Fruit fly (Drosophila melanogaster) Kc167 (cell line): Measurements from ENCODE around the gene nAChRalpha7.

Source experiments
- Myc ChIP-seq: fragments of >200 bp; optimal IDR thresholded peaks from 2 replicates; lab custom pipeline; 2017; ENCODE audit warnings: missing external identifiers
- Sin3A ChIP-seq: fragments of >200 bp; optimal IDR thresholded peaks from 2 replicates; lab custom pipeline; 2018; ENCODE audit warnings: missing external identifiers
- h ChIP-seq: fragments of >200 bp; optimal IDR thresholded peaks from 3 replicates; lab custom pipeline; 2018; ENCODE audit warnings: missing external identifiers
- insv ChIP-seq: fragments of >200 bp; optimal IDR thresholded peaks from 3 replicates; lab custom pipeline; 2018; ENCODE audit warnings: missing external identifiers
- psq ChIP-seq: fragments of >200 bp; optimal IDR thresholded peaks from 2 replicates; lab custom pipeline; 2017; ENCODE audit warnings: missing external identifiers
- ttk ChIP-seq: sonication (Bioruptor generic); optimal IDR thresholded peaks from 2 replicates; lab custom pipeline; 2017; ENCODE audit warnings: missing external identifiers

The nAChRalpha7 gene

dm6 chrX:19299367-19299766 is 48.9 kb downstream of the nAChRalpha7 start:
- TF ChIP-seq psq (no peak), Sin3A (lab: Kevin White, UChicago) (no peak), ttk (no peak), insv (lab: Kevin White, UChicago) (no peak)

DNA sequence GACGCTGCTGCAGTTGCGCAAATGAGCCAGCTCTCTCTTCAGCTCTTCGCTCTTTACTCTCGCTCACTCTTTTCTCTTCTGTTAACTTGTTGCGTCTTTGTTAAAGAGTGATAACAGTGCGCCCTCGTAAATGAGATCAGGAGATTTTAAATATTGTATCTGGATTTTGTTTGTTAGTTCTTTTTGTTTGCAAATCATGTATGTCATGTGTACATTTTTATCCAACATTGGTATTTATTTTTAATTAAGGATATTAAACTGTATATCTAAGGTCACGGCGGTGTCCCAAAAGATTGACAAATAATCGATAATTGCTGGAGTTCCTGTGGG is 49.5 kb downstream of the nAChRalpha7 start:
- TF ChIP-seq h (lab: Kevin White, UChicago) (no peak), psq (no peak), Sin3A (lab: Kevin White, UChicago) (no peak), ttk (no peak), insv (lab: Kevin White, UChicago) (no peak), Myc (lab: Kevin White, UChicago) (no peak)

- TF ChIP-seq insv (lab: Kevin White, UChicago) (no peak), psq (no peak), Myc (lab: Kevin White, UChicago) (no peak), h (lab: Kevin White, UChicago) (no peak), ttk (no peak), Sin3A (lab: Kevin White, UChicago) (no peak)
These were observed 50.1 kb downstream of the nAChRalpha7 start, which contains the start of gene CG8034 for dm6 chrX:19297899-19298784. Gene CG8034 (minus strand): TSS chrX:19298162.

DNA sequence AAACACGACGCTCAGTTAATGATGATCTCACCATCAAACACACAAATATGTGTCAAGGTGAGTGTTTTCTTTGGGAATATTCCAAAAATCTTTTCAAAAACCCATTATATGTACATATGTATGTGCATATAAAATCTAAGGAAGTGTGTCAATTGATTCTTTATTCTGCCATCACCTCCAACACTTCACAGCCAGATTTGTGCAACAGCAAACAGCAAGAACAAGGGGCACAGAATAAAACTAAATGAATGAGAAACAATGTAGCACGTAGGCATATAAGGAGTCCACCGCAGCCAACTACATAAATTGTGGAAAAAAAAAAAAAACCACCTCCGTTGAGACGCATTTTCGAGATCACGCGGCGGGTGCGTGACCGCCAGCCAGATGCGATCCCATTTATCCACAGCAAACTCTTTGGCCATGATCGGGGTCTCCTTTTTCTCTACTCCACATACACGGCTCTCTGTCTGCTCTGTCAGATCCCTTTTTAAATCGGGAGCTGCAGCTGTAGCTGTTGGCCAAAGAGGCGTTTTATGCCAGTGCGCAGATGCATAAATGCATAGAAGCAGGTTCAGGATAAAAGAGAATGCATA is 52.3 kb downstream of the nAChRalpha7 start:
- TF ChIP-seq psq (no peak), h (lab: Kevin White, UChicago) (no peak), Sin3A (lab: Kevin White, UChicago) (no peak), Myc (lab: Kevin White, UChicago) (no peak), ttk (no peak), insv (lab: Kevin White, UChicago) (no peak)

DNA sequence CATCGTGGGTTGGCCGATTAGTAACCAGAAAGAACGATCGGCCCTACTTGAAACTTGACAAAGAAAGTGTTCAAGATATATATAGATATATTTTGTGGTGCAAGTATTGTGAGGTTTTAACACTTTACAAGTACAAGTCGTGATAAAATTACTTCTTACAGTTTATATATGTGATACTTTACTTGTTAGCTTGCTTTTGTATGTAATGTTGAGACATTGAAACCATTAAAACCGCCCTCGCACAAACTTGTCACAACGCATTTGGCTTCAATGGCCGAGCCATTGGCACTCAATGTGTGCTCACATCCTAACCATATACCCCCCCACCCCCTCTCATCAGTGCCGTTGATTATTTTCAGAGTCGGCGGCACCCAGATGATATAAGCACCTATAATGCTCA is 53.3 kb downstream of the nAChRalpha7 start:
- TF ChIP-seq ttk (no peak), h (lab: Kevin White, UChicago) (no peak), Sin3A (lab: Kevin White, UChicago) (no peak), psq (no peak), Myc (lab: Kevin White, UChicago) (no peak), insv (lab: Kevin White, UChicago) (no peak)

DNA sequence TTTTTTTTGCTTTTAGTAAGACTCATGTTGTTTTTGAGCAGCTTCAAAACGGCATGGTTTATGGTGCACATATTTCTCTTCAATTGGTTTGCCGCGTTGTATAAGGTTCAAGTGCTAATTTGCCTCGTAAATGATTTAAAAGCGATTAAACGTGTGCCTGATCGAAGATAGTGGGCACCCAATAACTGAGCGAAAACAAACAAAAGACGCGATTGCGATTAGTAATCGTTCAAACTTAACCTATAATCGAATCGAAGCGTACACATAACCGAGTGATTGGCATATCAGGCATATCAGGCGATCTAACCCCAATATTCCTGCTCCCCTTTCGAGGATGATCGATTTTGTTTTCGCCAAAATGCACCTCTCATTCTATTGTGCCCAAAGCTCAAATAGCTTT is 54.2 kb downstream of the nAChRalpha7 start:
- TF ChIP-seq h (lab: Kevin White, UChicago) = no peak
- no peak for TF ChIP-seq ttk
- TF ChIP-seq Myc (lab: Kevin White, UChicago) = no peak
- no peak for TF ChIP-seq psq
- TF ChIP-seq insv (lab: Kevin White, UChicago) = no peak
- no peak for TF ChIP-seq Sin3A (lab: Kevin White, UChicago)

- no peak for TF ChIP-seq psq
- TF ChIP-seq ttk = no peak
- no peak for TF ChIP-seq h (lab: Kevin White, UChicago)
- no peak for TF ChIP-seq Sin3A (lab: Kevin White, UChicago)
- no peak for TF ChIP-seq Myc (lab: Kevin White, UChicago)
- TF ChIP-seq insv (lab: Kevin White, UChicago) = no peak
These were observed 54.9 kb downstream of the nAChRalpha7 start for dm6 chrX:19293320-19293719.

DNA sequence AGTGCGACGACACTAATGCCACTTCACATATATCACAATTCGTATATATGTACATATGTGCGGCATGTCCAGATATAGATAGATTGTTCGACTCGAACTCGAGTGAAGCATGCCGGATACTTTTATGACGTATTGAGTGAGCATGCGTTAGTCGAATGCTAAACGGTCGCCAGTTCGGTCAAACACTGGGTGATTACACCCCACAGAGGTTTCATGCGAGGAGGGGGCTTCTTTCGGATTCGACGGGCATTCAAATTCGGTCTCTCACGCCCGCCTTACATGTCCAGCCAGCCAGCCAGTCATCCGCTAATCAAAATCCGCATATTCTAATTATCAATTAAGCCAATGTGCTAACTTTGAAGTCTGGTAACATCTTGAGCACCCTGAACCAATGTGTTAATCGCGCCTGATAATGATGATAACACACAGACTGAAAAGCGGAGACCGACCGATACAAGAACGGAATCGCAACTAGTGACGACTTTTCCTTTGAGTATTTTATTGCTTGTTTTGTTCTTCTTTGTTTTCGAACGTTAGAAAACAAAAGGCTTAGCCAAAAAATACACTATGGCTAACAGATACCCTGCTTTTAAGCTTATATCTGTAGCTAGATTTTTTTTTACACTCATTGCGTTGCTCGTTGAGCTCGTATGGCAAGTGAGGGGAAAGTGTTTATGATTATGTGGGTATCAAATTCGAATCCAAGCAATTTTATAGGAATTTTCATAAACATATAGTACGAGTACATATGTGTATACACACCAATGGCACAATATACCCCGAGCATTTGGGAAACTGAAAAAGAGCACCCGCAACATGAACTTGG is 56.3 kb downstream of the nAChRalpha7 start:
- TF ChIP-seq ttk (no peak), Myc (lab: Kevin White, UChicago) (no peak), h (lab: Kevin White, UChicago) (no peak), psq (no peak), Sin3A (lab: Kevin White, UChicago) (no peak), insv (lab: Kevin White, UChicago) (no peak)

dm6 chrX:19289318-19289970 is 58.8 kb downstream of the nAChRalpha7 start:
- no peak for TF ChIP-seq Myc (lab: Kevin White, UChicago)
- no peak for TF ChIP-seq ttk

DNA sequence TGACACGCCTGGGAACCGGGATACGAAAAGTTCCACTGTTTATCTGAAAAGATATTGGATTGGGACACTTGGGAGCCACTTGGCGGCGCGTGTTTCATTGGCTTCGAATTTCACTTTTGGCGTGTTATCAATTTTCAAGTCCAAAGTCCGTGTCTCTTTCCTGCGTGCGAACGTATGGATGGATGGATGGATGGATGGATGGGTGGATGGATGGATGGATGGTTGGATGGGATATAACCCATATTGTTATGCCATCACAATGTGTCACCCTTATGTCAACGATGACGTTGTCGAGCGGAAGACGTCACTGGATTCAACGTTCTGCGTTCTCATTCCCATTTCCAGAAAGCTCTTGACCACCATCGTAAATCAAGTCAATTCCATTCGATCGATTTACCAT is 60.5 kb downstream of the nAChRalpha7 start:
- TF ChIP-seq ttk (no peak), insv (lab: Kevin White, UChicago) (no peak), Myc (lab: Kevin White, UChicago) (no peak)

DNA sequence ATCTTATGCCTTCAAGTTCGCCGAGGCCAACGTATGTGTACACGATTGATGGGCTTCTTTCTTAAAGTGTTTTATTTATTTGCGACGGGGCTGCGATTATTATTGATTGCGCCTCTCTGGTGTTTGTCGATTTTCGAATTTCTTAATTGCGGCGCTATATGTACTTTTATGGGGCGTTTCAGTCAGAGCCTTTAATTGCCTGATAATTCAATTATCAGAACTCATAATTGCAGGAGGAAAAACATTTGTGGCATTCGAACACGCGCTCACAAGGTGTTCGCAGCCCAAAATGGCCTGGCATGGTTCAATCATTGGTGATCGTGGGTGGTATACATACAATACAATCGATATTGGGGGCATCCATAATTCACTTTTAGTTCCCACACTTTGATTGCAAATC is 62.0 kb downstream of the nAChRalpha7 start:
- TF ChIP-seq ttk (no peak), Myc (lab: Kevin White, UChicago) (no peak), insv (lab: Kevin White, UChicago) (no peak), psq (no peak), h (lab: Kevin White, UChicago) (no peak), Sin3A (lab: Kevin White, UChicago) (no peak)

- TF ChIP-seq ttk = no peak
- TF ChIP-seq Myc (lab: Kevin White, UChicago) = no peak
- TF ChIP-seq h (lab: Kevin White, UChicago) = no peak
- no peak for TF ChIP-seq Sin3A (lab: Kevin White, UChicago)
These were observed 62.8 kb downstream of the nAChRalpha7 start for dm6 chrX:19285441-19285840.
